Fruit fly (Drosophila melanogaster): Measurements from ENCODE around the gene CG18273.
A peak's percentile ranks its signal among the peaks of the same experiment; 100 is the strongest.

dm6 chrX:499589-500041 is 12.2 kb upstream of the CG18273 start:
- TF ChIP-seq cnc (optimal IDR thresholded peaks at IDR 0.05) = no peak
- no peak for TF ChIP-seq kay (GFP tag; ENCODE audit: borderline replicate concordance)
- peak; percentile 73 for TF ChIP-seq cic (GFP tag; optimal IDR thresholded peaks at IDR 0.05)
- no peak for TF ChIP-seq Hr96 (GFP tag; optimal IDR thresholded peaks at IDR 0.05)
- no peak for TF ChIP-seq CG5204 (GFP tag; optimal IDR thresholded peaks at IDR 0.05)
- peak; percentile 67 for TF ChIP-seq Crg-1 (GFP tag; optimal IDR thresholded peaks at IDR 0.05)
- TF ChIP-seq tj (GFP tag; optimal IDR thresholded peaks at IDR 0.05) = peak; percentile 65
- TF ChIP-seq CG7101 (tag; optimal IDR thresholded peaks at IDR 0.05) = peak; percentile 90
